Worm (Caenorhabditis elegans): ENCODE data around the gene chtb-1.

- TF ChIP-seq unc-86 (tag; optimal IDR thresholded peaks at IDR 0.05) (no peak), sox-2 (GFP tag; IDR thresholded peaks at IDR 0.05) (no peak), pqm-1 (tag; optimal IDR thresholded peaks at IDR 0.05) (no peak), elt-2 (tag; optimal IDR thresholded peaks at IDR 0.05) (no peak), tbx-7 (tag; optimal IDR thresholded peaks at IDR 0.05) (no peak), ama-1 (optimal IDR thresholded peaks at IDR 0.05) (no peak)
Measured at ce11 chrIII:9373779-9374178, 18.5 kb upstream of the chtb-1 start.
